Worm (Caenorhabditis elegans): ENCODE data around the gene pqn-71.

The pqn-71 gene

DNA sequence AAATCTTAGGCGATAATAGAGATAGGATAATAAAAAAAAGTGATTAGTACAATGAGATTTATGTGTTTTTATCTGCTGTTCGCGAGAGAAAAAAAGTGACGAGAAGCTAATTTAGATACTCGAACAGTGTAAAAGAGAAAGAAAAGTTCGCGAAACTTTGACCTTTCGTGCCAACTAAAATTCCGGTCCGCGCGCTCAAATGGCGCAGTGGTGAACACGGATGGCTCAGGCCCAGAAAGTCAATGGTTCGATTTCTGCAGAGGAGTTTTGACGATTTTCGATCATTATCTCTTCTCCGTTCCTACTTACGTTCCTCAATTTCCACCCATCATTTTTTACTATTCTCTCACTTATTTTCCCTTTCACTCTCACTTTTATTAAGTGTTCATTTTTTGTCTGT is 51.0 kb downstream of the pqn-71 start:
- TF ChIP-seq lsy-2 (tag; optimal IDR thresholded peaks at IDR 0.05) (no peak), aly-2 (tag; optimal IDR thresholded peaks at IDR 0.05) (no peak), aha-1 (tag) (no peak), mxl-3 (GFP tag; optimal IDR thresholded peaks at IDR 0.05) (no peak), skn-1 (tag; optimal IDR thresholded peaks at IDR 0.05) (no peak), D1046.2 (GFP tag; IDR thresholded peaks at IDR 0.05) (no peak)
